Fruit fly (Drosophila melanogaster): ENCODE measurements around the gene nero.
A peak's percentile ranks its signal among the peaks of the same experiment; 100 is the strongest.

The nero gene

DNA sequence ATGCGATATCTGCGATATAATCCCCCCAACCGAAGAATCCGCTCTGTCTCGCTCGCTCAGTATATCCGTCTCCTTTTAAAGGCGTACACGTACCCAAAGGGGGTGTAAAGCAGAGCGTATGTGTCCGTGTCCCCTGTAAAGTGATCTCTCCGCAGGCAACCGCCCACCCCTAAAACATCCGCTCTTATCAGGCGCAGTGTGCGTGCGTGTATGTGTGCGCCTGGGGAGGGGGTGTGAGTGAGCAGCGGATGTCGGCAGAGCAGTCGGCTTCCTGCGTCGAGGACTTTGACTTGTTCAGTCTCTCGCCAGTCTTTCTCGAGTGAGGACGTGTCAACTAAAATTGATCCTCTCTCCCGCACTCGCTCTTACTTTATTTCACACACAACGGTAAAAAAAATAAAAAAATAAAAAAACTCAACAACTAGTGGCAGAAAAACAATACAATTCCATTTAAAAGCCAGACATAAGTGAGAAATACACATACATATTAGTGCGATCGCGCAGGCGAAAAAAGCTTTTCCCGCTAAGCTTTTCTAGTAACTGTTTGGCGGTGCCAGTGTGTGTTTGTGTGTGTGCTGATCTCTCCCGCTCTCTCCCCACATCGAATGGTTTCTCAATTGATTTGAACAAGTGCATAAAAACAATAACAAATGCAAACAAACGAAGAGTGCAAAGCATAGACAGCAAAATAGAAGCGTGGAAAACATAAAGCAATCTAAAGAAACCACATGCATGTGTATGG lies 21.7 kb downstream of the nero start (continued):
- TF ChIP-seq CG9817 (tag; optimal IDR thresholded peaks at IDR 0.05) (no peak), dmrt11E (tag; optimal IDR thresholded peaks at IDR 0.05) (no peak), CG7556 (GFP tag; optimal IDR thresholded peaks at IDR 0.05) (no peak), inv (GFP tag; IDR thresholded peaks at IDR 0.05; ENCODE audit: partially characterized antibody) (no peak), Dll (GFP tag; IDR thresholded peaks at IDR 0.05; ENCODE audit: partially characterized antibody) (no peak), Lpt (GFP tag; optimal IDR thresholded peaks at IDR 0.05) (no peak), Xrp1 (GFP tag; IDR thresholded peaks at IDR 0.05) (no peak), CG3407 (GFP tag; optimal IDR thresholded peaks at IDR 0.05) (no peak), Taf1 (GFP tag; IDR thresholded peaks at IDR 0.05) (no peak), lilli (GFP tag; optimal IDR thresholded peaks at IDR 0.05) (no peak), Hr51 (GFP tag; optimal IDR thresholded peaks at IDR 0.05) (no peak), CG6813 (GFP tag; optimal IDR thresholded peaks at IDR 0.05) (no peak), unc-4 (GFP tag; IDR thresholded peaks at IDR 0.05; ENCODE audit: partially characterized antibody) (no peak), Spps (tag; optimal IDR thresholded peaks at IDR 0.05) (no peak), ash1 (GFP tag; optimal IDR thresholded peaks at IDR 0.05) (no peak), CG34224 (GFP tag; IDR thresholded peaks at IDR 0.05; ENCODE audit: partially characterized antibody) (no peak), nom (GFP tag; optimal IDR thresholded peaks at IDR 0.05) (peak; percentile 95), pros (GFP tag; optimal IDR thresholded peaks at IDR 0.05) (peak; percentile 66), CG12236 (GFP tag; optimal IDR thresholded peaks at IDR 0.05) (no peak), CG1233 (GFP tag; optimal IDR thresholded peaks at IDR 0.05) (peak; percentile 5), sd (tag; optimal IDR thresholded peaks at IDR 0.05) (no peak), pita (GFP tag; optimal IDR thresholded peaks at IDR 0.05) (no peak), MBD-R2 (GFP tag; IDR thresholded peaks at IDR 0.05) (0 out of 2 replicates have a peak, but pooled peaks have one; percentile 9), cg (GFP tag; optimal IDR thresholded peaks at IDR 0.05) (peak; percentile 75), CG31441 (GFP tag; IDR thresholded peaks at IDR 0.05) (0 out of 2 replicates have a peak, but pooled peaks have one; percentile 7), insv (GFP tag; optimal IDR thresholded peaks at IDR 0.05) (no peak), CG10321 (GFP tag; IDR thresholded peaks at IDR 0.05) (no peak), ssp (GFP tag; IDR thresholded peaks at IDR 0.05) (no peak), p53 (GFP tag; optimal IDR thresholded peaks at IDR 0.05) (no peak), pnt (GFP tag; optimal IDR thresholded peaks at IDR 0.05) (no peak), CG12155 (GFP tag; optimal IDR thresholded peaks at IDR 0.05) (peak; percentile 50), CG14667 (GFP tag; IDR thresholded peaks at IDR 0.05) (no peak), CTCF (GFP tag; optimal IDR thresholded peaks at IDR 0.05) (no peak), zfh1 (GFP tag; IDR thresholded peaks at IDR 0.05) (no peak; the same call in 2 of the 3 replicates), CG32772 (GFP tag; IDR thresholded peaks at IDR 0.05) (peak; percentile 31; the same call in 1 of the 2 replicates), fd64A (GFP tag; optimal IDR thresholded peaks at IDR 0.05) (no peak), sr (GFP tag; IDR thresholded peaks at IDR 0.05) (no peak), danr (GFP tag; IDR thresholded peaks at IDR 0.05) (no peak), chm (GFP tag; IDR thresholded peaks at IDR 0.05) (peak; percentile 41; the same call in 1 of the 2 replicates), org-1 (GFP tag; optimal IDR thresholded peaks at IDR 0.05) (no peak), bab2 (GFP tag; optimal IDR thresholded peaks at IDR 0.05) (no peak), Xbp1 (GFP tag; optimal IDR thresholded peaks at IDR 0.05) (no peak), Adf1 (GFP tag; IDR thresholded peaks at IDR 0.05) (peak; percentile 86), fd102C (GFP tag; optimal IDR thresholded peaks at IDR 0.05) (no peak), oc (tag; optimal IDR thresholded peaks at IDR 0.05) (no peak), ind (GFP tag; optimal IDR thresholded peaks at IDR 0.05) (no peak), zfh2 (GFP tag; optimal IDR thresholded peaks at IDR 0.05) (no peak), CG10147 (GFP tag; optimal IDR thresholded peaks at IDR 0.05) (no peak), CG2678 (tag; optimal IDR thresholded peaks at IDR 0.05) (no peak), en (GFP tag; optimal IDR thresholded peaks at IDR 0.05) (peak; percentile 7)
